Fruit fly (Drosophila melanogaster): ENCODE measurements around the gene CG15022.

- no peak for TF ChIP-seq CG7045 (GFP tag; optimal IDR thresholded peaks at IDR 0.05)
- TF ChIP-seq ovo (GFP tag; optimal IDR thresholded peaks at IDR 0.05) = no peak
- no peak for TF ChIP-seq CG33017 (tag; optimal IDR thresholded peaks at IDR 0.05)
- TF ChIP-seq CG12768 (GFP tag; optimal IDR thresholded peaks at IDR 0.05) = no peak
- no peak for TF ChIP-seq pad (GFP tag; optimal IDR thresholded peaks at IDR 0.05)
- peak; percentile 27 for TF ChIP-seq kay (GFP tag; ENCODE audit: borderline replicate concordance)
- no peak for TF ChIP-seq CG14711 (tag; optimal IDR thresholded peaks at IDR 0.05)
- no peak for TF ChIP-seq Clk (GFP tag; optimal IDR thresholded peaks at IDR 0.05)
- no peak for TF ChIP-seq tj (GFP tag; optimal IDR thresholded peaks at IDR 0.05)
- TF ChIP-seq CG11617 (GFP tag; optimal IDR thresholded peaks at IDR 0.05) = no peak
Measured at dm6 chr3L:4445824-4446223, 14.3 kb downstream of the CG15022 start.

Data from whole organism, adult.